Fruit fly (Drosophila melanogaster): ENCODE data around the gene CG7202.
A peak's percentile ranks its signal among the peaks of the same experiment; 100 is the strongest.

The CG7202 gene

dm6 chr3L:21483837-21484236, 8.7 kb downstream of the CG7202 start:
- TF ChIP-seq trem (tag; optimal IDR thresholded peaks at IDR 0.05) (peak; percentile 95), Mrtf (GFP tag; IDR thresholded peaks at IDR 0.05) (no peak), NfI (GFP tag; optimal IDR thresholded peaks at IDR 0.05) (peak; percentile 18), B-H1 (GFP tag; IDR thresholded peaks at IDR 0.05) (no peak), mirr (GFP tag; optimal IDR thresholded peaks at IDR 0.05) (no peak), CG8924 (tag; optimal IDR thresholded peaks at IDR 0.05) (no peak), stc (GFP tag; IDR thresholded peaks at IDR 0.05) (no peak), Hr51 (GFP tag; optimal IDR thresholded peaks at IDR 0.05) (peak in 1 of 2 experiments; percentile 25), CG17568 (GFP tag; optimal IDR thresholded peaks at IDR 0.05) (no peak), YL-1 (GFP tag; optimal IDR thresholded peaks at IDR 0.05) (no peak), CG2889 (GFP tag; IDR thresholded peaks at IDR 0.05) (no peak), Oaz (GFP tag; IDR thresholded peaks at IDR 0.05) (no peak), caup (GFP tag; optimal IDR thresholded peaks at IDR 0.05; ENCODE audit: severe bottlenecking) (no peak), CG11247 (GFP tag; IDR thresholded peaks at IDR 0.05) (no peak), aop (GFP tag; IDR thresholded peaks at IDR 0.05) (no peak), CG10366 (GFP tag; IDR thresholded peaks at IDR 0.05) (no peak), knrl (GFP tag; IDR thresholded peaks at IDR 0.05; ENCODE audit: partially characterized antibody) (peak; percentile 50; the same call in 1 of the 3 replicates), run (tag; optimal IDR thresholded peaks at IDR 0.05) (no peak), BEAF-32 (GFP tag; optimal IDR thresholded peaks at IDR 0.05) (peak; percentile 26), CG3838 (GFP tag; optimal IDR thresholded peaks at IDR 0.05) (no peak), CG11456 (GFP tag; IDR thresholded peaks at IDR 0.05) (no peak), ash1 (GFP tag; optimal IDR thresholded peaks at IDR 0.05) (no peak), CG8359 (GFP tag; optimal IDR thresholded peaks at IDR 0.05; ENCODE audit: borderline replicate concordance) (no peak), CG14965 (GFP tag; optimal IDR thresholded peaks at IDR 0.05; ENCODE audit: borderline replicate concordance) (peak; percentile 30), D19A (tag; optimal IDR thresholded peaks at IDR 0.05) (peak; percentile 46), Xrp1 (GFP tag; IDR thresholded peaks at IDR 0.05) (0 out of 2 replicates have a peak, but pooled peaks have one; percentile 24), shn (GFP tag; optimal IDR thresholded peaks at IDR 0.05) (peak; percentile 15), CG9817 (tag; optimal IDR thresholded peaks at IDR 0.05) (no peak), pfk (GFP tag; optimal IDR thresholded peaks at IDR 0.05) (peak; percentile 76), CG31224 (GFP tag; IDR thresholded peaks at IDR 0.05) (no peak), CG11398 (GFP tag; optimal IDR thresholded peaks at IDR 0.05) (no peak), sc (optimal IDR thresholded peaks at IDR 0.05) (no peak), sc (GFP tag; optimal IDR thresholded peaks at IDR 0.05) (no peak), pros (GFP tag; optimal IDR thresholded peaks at IDR 0.05) (no peak), oc (tag; optimal IDR thresholded peaks at IDR 0.05) (no peak), Nf-YC (tag; optimal IDR thresholded peaks at IDR 0.05) (no peak), Neu2 (GFP tag; optimal IDR thresholded peaks at IDR 0.05; ENCODE audit: borderline replicate concordance) (no peak), tin (GFP tag; optimal IDR thresholded peaks at IDR 0.05) (peak; percentile 31), CG7839 (tag; optimal IDR thresholded peaks at IDR 0.05) (no peak), CG2875 (GFP tag; optimal IDR thresholded peaks at IDR 0.05) (no peak), CG12104 (GFP tag; optimal IDR thresholded peaks at IDR 0.05) (no peak), CG7372 (GFP tag; IDR thresholded peaks at IDR 0.05) (no peak), HmgZ (tag; optimal IDR thresholded peaks at IDR 0.05) (peak; percentile 87), zfh2 (GFP tag; optimal IDR thresholded peaks at IDR 0.05) (no peak), CG12219 (GFP tag; optimal IDR thresholded peaks at IDR 0.05) (no peak), MBD-R2 (GFP tag; IDR thresholded peaks at IDR 0.05) (peak; percentile 19; the same call in 1 of the 2 replicates), Chrac-16 (GFP tag; optimal IDR thresholded peaks at IDR 0.05) (no peak), kay (GFP tag; optimal IDR thresholded peaks at IDR 0.05) (no peak), exex (tag; optimal IDR thresholded peaks at IDR 0.05) (no peak), CG33557 (GFP tag; optimal IDR thresholded peaks at IDR 0.05) (no peak), CG7556 (GFP tag; optimal IDR thresholded peaks at IDR 0.05) (no peak)
